Fruit fly (Drosophila melanogaster): ENCODE measurements around the gene CG33783.

- TF ChIP-seq CG17806 (tag; optimal IDR thresholded peaks at IDR 0.05) (no peak), CG8159 (tag; optimal IDR thresholded peaks at IDR 0.05) (no peak)
Observed at dm6 chr3R:10031480-10031879, 35.1 kb upstream of the CG33783 start.
